Worm (Caenorhabditis elegans) whole organism, L4 larva: ENCODE data around the gene srz-105.

ENCODE experiments used
- F26F4.8 ChIP-seq: fragments of 200-800 bp; sonication (Bioruptor generic); conservative IDR thresholded peaks from 2 replicates; pipeline ENCODE4 v1.3.6; 2022; ENCODE audit warnings: missing genetic modification characterization, missing compliant biosample characterization
- ZK546.5 ChIP-seq, 2 experiments: sonication (generic microtip); optimal IDR thresholded peaks; 2 replicates each; lab custom pipeline; 2017; ENCODE audit warnings: missing biosample characterization in 2 of 2, missing genetic modification characterization in 2 of 2
- daf-16 ChIP-seq, 3 experiments: sonication (generic microtip); optimal IDR thresholded peaks; 2 replicates each; lab custom pipeline; 2016 to 2017; ENCODE audit warnings: missing genetic modification characterization in 3 of 3, missing genetic modification reagents in 3 of 3, mild to moderate bottlenecking in 2 of 3, missing compliant biosample characterization in 2 of 3, missing biosample characterization in 1 of 3, moderate library complexity in 1 of 3
- dve-1 ChIP-seq: sonication (generic microtip); optimal IDR thresholded peaks from 2 replicates; lab custom pipeline; 2017; ENCODE audit warnings: antibody characterized with exemption, mild to moderate bottlenecking, missing genetic modification characterization, missing compliant biosample characterization; ENCODE audit not compliant: insufficient read depth
- egl-27 ChIP-seq: sonication (generic microtip); optimal IDR thresholded peaks from 3 replicates; lab custom pipeline; 2017; ENCODE audit warnings: missing biosample characterization, missing genetic modification reagents, missing genetic modification characterization
- egl-43 ChIP-seq: fragments of 200-800 bp; sonication (Bioruptor generic); IDR thresholded peaks from 2 replicates; pipeline ENCODE4 v1.3.6; 2022; ENCODE audit warnings: missing genetic modification reagents, missing genetic modification characterization, missing compliant biosample characterization
- fkh-10 ChIP-seq: fragments of 150-350 bp; optimal IDR thresholded peaks from 2 replicates; lab custom pipeline; 2014; ENCODE audit warnings: missing biosample characterization, missing genetic modification reagents, missing genetic modification characterization
- lin-13 ChIP-seq: fragments of 150-350 bp; optimal IDR thresholded peaks from 2 replicates; lab custom pipeline; 2014; ENCODE audit warnings: missing biosample characterization, missing genetic modification reagents, missing genetic modification characterization
- mep-1 ChIP-seq: fragments of 150-350 bp; sonication (generic microtip); optimal IDR thresholded peaks from 3 replicates; lab custom pipeline; 2014; ENCODE audit warnings: missing biosample characterization, missing genetic modification characterization
- nhr-237 ChIP-seq: sonication (generic microtip); optimal IDR thresholded peaks from 2 replicates; lab custom pipeline; 2017; ENCODE audit warnings: missing biosample characterization, missing genetic modification characterization
- nhr-28 ChIP-seq: fragments of 150-350 bp; optimal IDR thresholded peaks from 2 replicates; lab custom pipeline; 2014; ENCODE audit warnings: missing biosample characterization, missing genetic modification characterization
- pha-4 ChIP-seq, 2 experiments: fragments of 150-350 bp in 1 of 2; fragments of 200-800 bp in 1 of 2; sonication (Bioruptor generic) in 1 of 2; IDR thresholded peaks in 1 of 2; optimal IDR thresholded peaks in 1 of 2; 2 replicates each; pipeline versions ENCODE4 v1.3.6 to Lab custom; 2014 to 2022; ENCODE audit warnings: missing genetic modification characterization in 2 of 2, missing genetic modification reagents in 2 of 2, missing biosample characterization in 1 of 2, missing compliant biosample characterization in 1 of 2
- saeg-2 ChIP-seq: fragments of 200-800 bp; sonication (Bioruptor generic); IDR thresholded peaks from 2 replicates; pipeline ENCODE4 v1.3.6; 2022; ENCODE audit warnings: missing genetic modification reagents, missing genetic modification characterization, missing compliant biosample characterization
- unc-62 ChIP-seq, 3 experiments: fragments of 150-350 bp in 1 of 3; sonication (generic microtip); optimal IDR thresholded peaks in 2 of 3; peaks in 1 of 3; 1 replicate in 1 of 3; 2 replicates in 2 of 3; lab custom pipeline; 2014 to 2017; ENCODE audit warnings: missing biosample characterization in 3 of 3, missing genetic modification characterization in 3 of 3, missing genetic modification reagents in 3 of 3, missing genotype in 1 of 3

- TF ChIP-seq daf-16 (GFP tag; optimal IDR thresholded peaks at IDR 0.05; lab: Kevin White, UChicago) (no peak), daf-16 (tag; optimal IDR thresholded peaks at IDR 0.05; lab: Kevin White, UChicago) (no peak), nhr-28 (no peak), mep-1 (tag; lab: Kevin White, UChicago) (no peak), nhr-237 (tag; lab: Kevin White, UChicago) (no peak), egl-43 (no peak), dve-1 (no peak), F26F4.8 (GFP tag; lab: Robert Waterston, UW) (no peak), egl-27 (tag; lab: Kevin White, UChicago) (no peak), unc-62 (GFP tag; optimal IDR thresholded peaks at IDR 0.05 in 1 of 2; lab: Kevin White, UChicago) (no peak), unc-62 (tag; optimal IDR thresholded peaks at IDR 0.05; lab: Kevin White, UChicago) (no peak), pha-4 (GFP tag; IDR thresholded peaks at IDR 0.05; lab: Robert Waterston, UW) (no peak), pha-4 (tag; optimal IDR thresholded peaks at IDR 0.05; lab: Kevin White, UChicago) (no peak), ZK546.5 (tag; optimal IDR thresholded peaks at IDR 0.05; lab: Kevin White, UChicago) (no peak), fkh-10 (no peak), lin-13 (GFP tag; lab: Kevin White, UChicago) (no peak), saeg-2 (GFP tag; lab: Robert Waterston, UW) (no peak)
Measured at ce11 chrIV:16298851-16299250, 25.8 kb upstream of the srz-105 start, which contains the start of gene srz-72.
